Worm (Caenorhabditis elegans) whole organism, L2 larva: ENCODE results near the gene uda-1.

Experiments
- aly-2 ChIP-seq: fragments of 150-350 bp; optimal IDR thresholded peaks from 2 replicates; lab custom pipeline; 2014; ENCODE audit warnings: missing biosample characterization, missing genetic modification characterization
- ama-1 ChIP-seq: fragments of 150-350 bp; optimal IDR thresholded peaks from 2 replicates; lab custom pipeline; 2018; ENCODE audit warnings: inconsistent platforms
- blmp-1 ChIP-seq: sonication (generic microtip); optimal IDR thresholded peaks from 2 replicates; lab custom pipeline; 2017; ENCODE audit warnings: missing genetic modification characterization, mild to moderate bottlenecking, missing compliant biosample characterization, antibody characterized with exemption, moderate library complexity; ENCODE audit not compliant: insufficient read depth
- lsy-2 ChIP-seq, 2 experiments: fragments of 150-350 bp in 1 of 2; sonication (generic microtip) in 1 of 2; optimal IDR thresholded peaks; 2 replicates each; lab custom pipeline; 2014 to 2017; ENCODE audit warnings: missing biosample characterization in 2 of 2, missing genetic modification characterization in 2 of 2
- nhr-10 ChIP-seq: sonication (generic microtip); optimal IDR thresholded peaks from 2 replicates; lab custom pipeline; 2017; ENCODE audit warnings: missing biosample characterization, missing genetic modification characterization
- nhr-11 ChIP-seq: fragments of 150-350 bp; optimal IDR thresholded peaks from 2 replicates; lab custom pipeline; 2014; ENCODE audit warnings: missing biosample characterization, missing genetic modification characterization
- nhr-25 ChIP-seq: fragments of 150-350 bp; sonication (generic microtip); optimal IDR thresholded peaks from 3 replicates; lab custom pipeline; 2014; ENCODE audit warnings: missing biosample characterization, missing genetic modification characterization
- nhr-6 ChIP-seq: fragments of 150-350 bp; optimal IDR thresholded peaks from 2 replicates; lab custom pipeline; 2014; ENCODE audit warnings: missing biosample characterization, missing genetic modification characterization
- nhr-77 ChIP-seq: fragments of 150-350 bp; optimal IDR thresholded peaks from 2 replicates; lab custom pipeline; 2014; ENCODE audit warnings: missing biosample characterization, missing genetic modification characterization
- sem-4 ChIP-seq: fragments of 150-350 bp; optimal IDR thresholded peaks from 2 replicates; lab custom pipeline; 2014; ENCODE audit warnings: missing biosample characterization, missing genetic modification reagents, missing genetic modification characterization
- skn-1 ChIP-seq: sonication (generic microtip); optimal IDR thresholded peaks from 2 replicates; lab custom pipeline; 2017; ENCODE audit warnings: missing biosample characterization, missing genetic modification characterization
- sma-9 ChIP-seq, 2 experiments: fragments of 150-350 bp in 1 of 2; sonication (generic microtip) in 1 of 2; optimal IDR thresholded peaks; 2 replicates each; lab custom pipeline; 2014 to 2016; ENCODE audit warnings: missing genetic modification characterization in 2 of 2, mild to moderate bottlenecking in 1 of 2, missing biosample characterization in 1 of 2, missing compliant biosample characterization in 1 of 2, missing genetic modification reagents in 1 of 2, moderate library complexity in 1 of 2
- unc-39 ChIP-seq: fragments of 150-350 bp; optimal IDR thresholded peaks from 2 replicates; lab custom pipeline; 2014; ENCODE audit warnings: missing biosample characterization, missing genetic modification characterization
- unc-62 ChIP-seq: fragments of 150-350 bp; optimal IDR thresholded peaks from 2 replicates; lab custom pipeline; 2014; ENCODE audit warnings: missing biosample characterization, missing genetic modification reagents, missing genetic modification characterization

DNA sequence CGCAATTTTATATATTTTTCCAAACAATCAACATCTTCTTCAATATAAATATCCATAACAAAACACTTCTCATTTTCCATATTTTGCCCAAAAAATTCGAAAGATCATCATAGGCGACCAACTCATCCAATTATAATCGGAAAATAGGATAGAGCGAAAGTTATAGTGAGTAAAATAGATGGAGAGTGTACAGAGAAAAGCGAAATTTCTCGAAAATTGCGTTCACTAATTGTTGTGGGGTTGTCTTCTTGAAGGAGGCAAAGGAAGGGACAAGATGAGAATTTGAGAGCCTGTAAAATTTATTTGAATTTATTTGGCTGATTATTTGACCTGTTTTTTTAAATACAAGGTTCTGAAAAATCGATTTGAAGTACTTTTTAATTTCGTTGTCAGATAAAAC lies 31.0 kb downstream of the uda-1 start:
- TF ChIP-seq unc-39 (tag; lab: Kevin White, UChicago) (no peak), nhr-77 (tag; lab: Kevin White, UChicago) (no peak), nhr-10 (tag; lab: Kevin White, UChicago) (no peak), unc-62 (no peak), lsy-2 (tag; optimal IDR thresholded peaks at IDR 0.05; lab: Kevin White, UChicago) (peak in 1 of 2 experiments; percentile 17), ama-1 (no peak), skn-1 (no peak), nhr-11 (tag; lab: Kevin White, UChicago) (no peak), aly-2 (tag; lab: Kevin White, UChicago) (no peak), sma-9 (GFP tag; optimal IDR thresholded peaks at IDR 0.05; lab: Kevin White, UChicago) (no peak), sma-9 (tag; optimal IDR thresholded peaks at IDR 0.05; lab: Kevin White, UChicago) (no peak), nhr-25 (tag; lab: Kevin White, UChicago) (peak; percentile 55), sem-4 (no peak), nhr-6 (tag; lab: Kevin White, UChicago) (no peak), blmp-1 (tag; lab: Kevin White, UChicago) (peak; percentile 32)
